Worm (Caenorhabditis elegans) whole organism, L3 larva: Measurements from ENCODE around the gene srt-28.

Source experiments
- fos-1 ChIP-seq: fragments of 150-350 bp; optimal IDR thresholded peaks from 2 replicates; lab custom pipeline; 2014; ENCODE audit warnings: missing biosample characterization, missing genetic modification characterization
- nhr-11 ChIP-seq: fragments of 150-350 bp; optimal IDR thresholded peaks from 2 replicates; lab custom pipeline; 2014; ENCODE audit warnings: missing biosample characterization, missing genetic modification characterization
- nhr-77 ChIP-seq: fragments of 150-350 bp; optimal IDR thresholded peaks from 2 replicates; lab custom pipeline; 2014; ENCODE audit warnings: missing biosample characterization, missing genetic modification characterization
- pqm-1 ChIP-seq: fragments of 150-350 bp; optimal IDR thresholded peaks from 2 replicates; lab custom pipeline; 2017; ENCODE audit warnings: missing biosample characterization, missing genetic modification characterization, inconsistent platforms
- unc-62 ChIP-seq: fragments of 150-350 bp; sonication (generic microtip); optimal IDR thresholded peaks from 4 replicates; lab custom pipeline; 2014; ENCODE audit warnings: missing biosample characterization, missing genetic modification reagents, missing genetic modification characterization

ce11 chrV:2690948-2691347 is 22.5 kb downstream of the srt-28 start:
- no peak for TF ChIP-seq unc-62 (GFP tag; lab: Kevin White, UChicago)
- TF ChIP-seq nhr-11: no peak
- TF ChIP-seq pqm-1 (tag; lab: Kevin White, UChicago): no peak
- TF ChIP-seq nhr-77 (tag; lab: Kevin White, UChicago): no peak
- TF ChIP-seq fos-1 (tag; lab: Kevin White, UChicago): no peak
